Fruit fly (Drosophila melanogaster): ENCODE results near the gene CG11854.

The CG11854 gene

DNA sequence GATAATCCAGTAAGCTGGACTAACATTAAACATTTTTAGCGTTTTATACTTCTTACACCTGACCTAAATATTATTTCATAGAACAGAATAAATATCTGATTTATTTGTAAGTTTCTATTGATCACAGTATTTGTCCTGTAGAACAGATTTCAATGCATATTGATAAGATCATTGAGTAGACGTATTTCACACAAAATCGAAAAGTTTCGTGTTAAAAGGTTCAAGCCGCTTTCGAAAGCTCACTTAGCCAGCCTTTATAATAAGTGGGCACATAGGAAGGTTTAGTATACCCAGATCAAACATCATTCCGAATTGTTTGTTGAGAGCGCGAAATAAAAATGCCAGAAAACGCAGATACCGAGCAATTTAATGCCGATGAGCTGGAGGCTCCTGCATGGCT is 47.8 kb downstream of the CG11854 start, which contains the start of gene CG11893:
CG11893 (plus strand) TSS at position 301 of the 400 bp plus-strand sequence.
- TF ChIP-seq CoRest (tag; optimal IDR thresholded peaks at IDR 0.05) (no peak), CG14860 (GFP tag; IDR thresholded peaks at IDR 0.05; ENCODE audit: partially characterized antibody) (no peak), ap (GFP tag; IDR thresholded peaks at IDR 0.05) (no peak), CG18011 (GFP tag; optimal IDR thresholded peaks at IDR 0.05) (no peak), Sry-β (GFP tag; optimal IDR thresholded peaks at IDR 0.05) (no peak), stc (GFP tag; IDR thresholded peaks at IDR 0.05) (no peak), CG6854 (GFP tag; optimal IDR thresholded peaks at IDR 0.05) (no peak), CG16813 (GFP tag; IDR thresholded peaks at IDR 0.05; ENCODE audit: partially characterized antibody) (no peak), CG12071 (GFP tag; optimal IDR thresholded peaks at IDR 0.05) (no peak), CG4282 (GFP tag; optimal IDR thresholded peaks at IDR 0.05) (no peak), CG10654 (GFP tag; optimal IDR thresholded peaks at IDR 0.05) (no peak), gce (GFP tag; IDR thresholded peaks at IDR 0.05) (no peak), CG15479 (GFP tag; optimal IDR thresholded peaks at IDR 0.05) (no peak), CG6791 (GFP tag; IDR thresholded peaks at IDR 0.05; ENCODE audit: partially characterized antibody) (no peak), chn (GFP tag; optimal IDR thresholded peaks at IDR 0.05) (no peak), Blimp-1 (GFP tag; optimal IDR thresholded peaks at IDR 0.05) (no peak), sens-2 (GFP tag; IDR thresholded peaks at IDR 0.05) (no peak), CG31365 (tag; optimal IDR thresholded peaks at IDR 0.05) (no peak)
